Worm (Caenorhabditis elegans): Measurements from ENCODE around the gene C56G2.15.

ce11 chrIII:6361560-6361959 lies 6.1 kb downstream of the C56G2.15 start:
- no peak for TF ChIP-seq klf-2 (GFP tag; conservative IDR thresholded peaks at IDR 0.05)
- TF ChIP-seq ztf-23 (GFP tag; IDR thresholded peaks at IDR 0.05), result no peak
- no peak for TF ChIP-seq ztf-29 (GFP tag; IDR thresholded peaks at IDR 0.05)
- no peak for TF ChIP-seq med-1 (GFP tag; optimal IDR thresholded peaks at IDR 0.05; ENCODE audit: insufficient read depth)
- TF ChIP-seq flt-1 (GFP tag; IDR thresholded peaks at IDR 0.05), result no peak
- TF ChIP-seq tab-1 (GFP tag; IDR thresholded peaks at IDR 0.05), result no peak
- TF ChIP-seq cog-1 (tag; optimal IDR thresholded peaks at IDR 0.05), result no peak

Data from whole organism, midembryonic.